Fruit fly (Drosophila melanogaster) whole organism, embryonic: Measurements from ENCODE around the gene gpp.

Experiments
- Blimp-1 ChIP-seq: fragments of 200-800 bp; sonication (Bioruptor generic); optimal IDR thresholded peaks from 3 replicates; lab custom pipeline; 2018; ENCODE audit warnings: missing biosample characterization, missing genetic modification characterization, mild to moderate bottlenecking, moderate library complexity, missing genetic modification reagents
- CG10321 ChIP-seq: fragments of 200-800 bp; sonication (Bioruptor generic); IDR thresholded peaks from 2 replicates; pipeline ENCODE4 v1.3.6; 2022; ENCODE audit warnings: missing biosample characterization, missing genetic modification characterization
- CG11695 ChIP-seq: fragments of 200-800 bp; sonication (Bioruptor generic); IDR thresholded peaks from 3 replicates; pipeline ENCODE4 v1.3.6; 2022; ENCODE audit warnings: missing biosample characterization, missing genetic modification characterization
- CG13775 ChIP-seq: fragments of 200-800 bp; sonication (Bioruptor generic); optimal IDR thresholded peaks from 3 replicates; lab custom pipeline; 2017; ENCODE audit warnings: missing biosample characterization, mild to moderate bottlenecking, missing genetic modification characterization
- CG14014 ChIP-seq: fragments of 200-800 bp; sonication (Bioruptor generic); IDR thresholded peaks from 2 replicates; pipeline ENCODE4 v1.3.6; 2022; ENCODE audit warnings: missing biosample characterization, missing genetic modification characterization
- CG14667 ChIP-seq: fragments of 200-800 bp; sonication (Bioruptor generic); IDR thresholded peaks from 2 replicates; pipeline ENCODE4 v1.3.6; 2022; ENCODE audit warnings: missing biosample characterization, missing genetic modification characterization
- CG16813 ChIP-seq: fragments of 200-800 bp; sonication (Bioruptor generic); IDR thresholded peaks from 3 replicates; pipeline ENCODE4 v1.3.6; 2022; ENCODE audit warnings: missing biosample characterization, missing genetic modification characterization; ENCODE audit not compliant: partially characterized antibody
- CG18476 ChIP-seq: fragments of 200-800 bp; sonication (Bioruptor generic); optimal IDR thresholded peaks from 2 replicates; lab custom pipeline; 2016; ENCODE audit warnings: missing biosample characterization, mild to moderate bottlenecking, missing genetic modification characterization
- CG3065 ChIP-seq: fragments of 200-800 bp; sonication (Bioruptor generic); optimal IDR thresholded peaks from 2 replicates; lab custom pipeline; 2016; ENCODE audit warnings: missing biosample characterization, missing genetic modification characterization
- CG32532 ChIP-seq: fragments of 200-800 bp; sonication (Bioruptor generic); IDR thresholded peaks from 2 replicates; pipeline ENCODE4 v1.3.6; 2022; ENCODE audit warnings: missing biosample characterization, missing genetic modification characterization
- CG42726 ChIP-seq: fragments of 200-800 bp; sonication (Bioruptor generic); IDR thresholded peaks from 2 replicates; pipeline ENCODE4 v1.3.6; 2022; ENCODE audit warnings: missing biosample characterization, missing genetic modification characterization; ENCODE audit not compliant: partially characterized antibody
- CG6272 ChIP-seq: fragments of 200-800 bp; sonication (Bioruptor generic); IDR thresholded peaks from 2 replicates; pipeline ENCODE4 v1.3.6; 2022; ENCODE audit warnings: missing biosample characterization, missing genetic modification characterization
- CG6765 ChIP-seq: fragments of 200-800 bp; sonication (Bioruptor generic); optimal IDR thresholded peaks from 3 replicates; lab custom pipeline; 2017; ENCODE audit warnings: missing biosample characterization, mild to moderate bottlenecking, missing genetic modification characterization
- CG9876 ChIP-seq: fragments of 200-800 bp; sonication (Bioruptor generic); optimal IDR thresholded peaks from 2 replicates; lab custom pipeline; 2016; ENCODE audit warnings: missing biosample characterization, missing genetic modification characterization
- CTCF ChIP-seq: fragments of 200-800 bp; sonication (Bioruptor generic); optimal IDR thresholded peaks from 2 replicates; lab custom pipeline; 2017; ENCODE audit warnings: missing biosample characterization, mild to moderate bottlenecking, missing genetic modification characterization, moderate library complexity
- ERR ChIP-seq: fragments of 200-800 bp; sonication (Bioruptor generic); optimal IDR thresholded peaks from 2 replicates; lab custom pipeline; 2016; ENCODE audit warnings: missing biosample characterization, missing genetic modification characterization
- Ets65A ChIP-seq: fragments of 200-800 bp; sonication (Bioruptor generic); peaks from one replicate; lab custom pipeline; 2016; ENCODE audit warnings: missing biosample characterization, missing genetic modification characterization
- Gsc ChIP-seq: fragments of 200-800 bp; sonication (Bioruptor generic); IDR thresholded peaks from 2 replicates; pipeline ENCODE4 v1.3.6; 2022; ENCODE audit warnings: missing biosample characterization, missing genetic modification characterization
- HLH4C ChIP-seq: fragments of 200-800 bp; sonication (Bioruptor generic); IDR thresholded peaks from 3 replicates; pipeline ENCODE4 v1.3.6; 2022; ENCODE audit warnings: missing biosample characterization, missing genetic modification characterization; ENCODE audit not compliant: partially characterized antibody
- Hsf ChIP-seq: fragments of 200-800 bp; sonication (Bioruptor generic); optimal IDR thresholded peaks from 3 replicates; lab custom pipeline; 2016; ENCODE audit warnings: missing biosample characterization, missing genetic modification characterization
- Lim3 ChIP-seq: fragments of 200-800 bp; sonication (Bioruptor generic); IDR thresholded peaks from 2 replicates; pipeline ENCODE4 v1.3.6; 2022; ENCODE audit warnings: missing biosample characterization, missing genetic modification characterization
- Oaz ChIP-seq: fragments of 200-800 bp; sonication (Bioruptor generic); IDR thresholded peaks from 2 replicates; pipeline ENCODE4 v1.3.6; 2022; ENCODE audit warnings: missing biosample characterization, missing genetic modification characterization
- Ravus ChIP-seq: fragments of 200-800 bp; sonication (Bioruptor generic); IDR thresholded peaks from 2 replicates; pipeline ENCODE4 v1.3.6; 2022; ENCODE audit warnings: missing biosample characterization, missing genetic modification characterization
- TFAM ChIP-seq: fragments of 200-800 bp; sonication (Bioruptor generic); optimal IDR thresholded peaks from 2 replicates; lab custom pipeline; 2017; ENCODE audit warnings: missing biosample characterization, missing genetic modification characterization, inconsistent platforms
- Usf ChIP-seq: fragments of 200-800 bp; sonication (Bioruptor generic); optimal IDR thresholded peaks from 2 replicates; lab custom pipeline; 2017; ENCODE audit warnings: missing genotype, missing biosample characterization, missing genetic modification characterization
- bab2 ChIP-seq: fragments of 200-800 bp; sonication (Bioruptor generic); optimal IDR thresholded peaks from 2 replicates; lab custom pipeline; 2016; ENCODE audit warnings: missing biosample characterization, missing genetic modification characterization
- bigmax ChIP-seq: fragments of 200-800 bp; sonication (Bioruptor generic); optimal IDR thresholded peaks from 2 replicates; lab custom pipeline; 2018; ENCODE audit warnings: missing biosample characterization, mild to moderate bottlenecking, missing genetic modification characterization
- bowl ChIP-seq: fragments of 200-800 bp; sonication (Bioruptor generic); IDR thresholded peaks from 2 replicates; pipeline ENCODE4 v1.3.6; 2022; ENCODE audit warnings: missing biosample characterization, missing genetic modification characterization
- cad ChIP-seq: fragments of >200 bp; optimal IDR thresholded peaks from 2 replicates; lab custom pipeline; 2017; ENCODE audit warnings: missing biosample characterization, missing genetic modification characterization
- chn ChIP-seq: fragments of 200-800 bp; sonication (Bioruptor generic); optimal IDR thresholded peaks from 2 replicates; lab custom pipeline; 2016; ENCODE audit warnings: missing biosample characterization, missing genetic modification characterization
- dan ChIP-seq: fragments of 200-800 bp; sonication (Bioruptor generic); IDR thresholded peaks from 2 replicates; pipeline ENCODE4 v1.3.6; 2022; ENCODE audit warnings: missing biosample characterization, missing genetic modification characterization
- emc ChIP-seq: fragments of 200-800 bp; sonication (Bioruptor generic); optimal IDR thresholded peaks from 2 replicates; lab custom pipeline; 2016; ENCODE audit warnings: missing biosample characterization, missing genetic modification characterization
- ewg ChIP-seq: fragments of 200-800 bp; sonication (Bioruptor generic); optimal IDR thresholded peaks from 3 replicates; lab custom pipeline; 2017; ENCODE audit warnings: mild to moderate bottlenecking, missing biosample characterization, missing genetic modification reagents, missing genetic modification characterization
- exex ChIP-seq: fragments of 200-800 bp; sonication (Bioruptor generic); optimal IDR thresholded peaks from 4 replicates; lab custom pipeline; 2018; ENCODE audit warnings: missing biosample characterization, mild to moderate bottlenecking, missing genetic modification characterization, moderate library complexity
- fd102C ChIP-seq: fragments of 200-800 bp; sonication (Bioruptor generic); optimal IDR thresholded peaks from 2 replicates; lab custom pipeline; 2018; ENCODE audit warnings: missing biosample characterization, mild to moderate bottlenecking, missing genetic modification characterization, moderate library complexity
- gem ChIP-seq: fragments of 200-800 bp; sonication (Bioruptor generic); optimal IDR thresholded peaks from 2 replicates; lab custom pipeline; 2019; ENCODE audit warnings: missing biosample characterization, mild to moderate bottlenecking, missing genetic modification characterization, moderate library complexity
- gfzf ChIP-seq: fragments of 200-800 bp; sonication (Bioruptor generic); optimal IDR thresholded peaks from 2 replicates; lab custom pipeline; 2016; ENCODE audit warnings: missing biosample characterization, mild to moderate bottlenecking, missing genetic modification characterization, moderate library complexity
- ham ChIP-seq: fragments of 200-800 bp; sonication (Bioruptor generic); IDR thresholded peaks from 2 replicates; pipeline ENCODE4 v1.3.6; 2022; ENCODE audit warnings: missing biosample characterization, missing genetic modification characterization
- jigr1 ChIP-seq: fragments of 200-800 bp; sonication (Bioruptor generic); IDR thresholded peaks from 3 replicates; pipeline ENCODE4 v1.3.6; 2022; ENCODE audit warnings: missing biosample characterization, missing genetic modification characterization
- lab ChIP-seq: fragments of 200-800 bp; sonication (Bioruptor generic); optimal IDR thresholded peaks from 3 replicates; lab custom pipeline; 2017; ENCODE audit warnings: missing biosample characterization, missing genetic modification characterization, mild to moderate bottlenecking, moderate library complexity, missing genetic modification reagents
- pan ChIP-seq, 4 experiments: fragments of >200 bp in 3 of 4; fragments of 200-800 bp in 1 of 4; sonication (Bioruptor generic) in 1 of 4; optimal IDR thresholded peaks in 3 of 4; IDR thresholded peaks in 1 of 4; 2 replicates each; pipeline versions ENCODE4 v1.3.6 to Lab custom; 2017 to 2022; ENCODE audit warnings: missing biosample characterization in 2 of 4, missing genetic modification characterization in 2 of 4, mixed read lengths in 1 of 4
- pzg ChIP-seq: fragments of 200-800 bp; sonication (Bioruptor generic); optimal IDR thresholded peaks from 3 replicates; lab custom pipeline; 2018; ENCODE audit warnings: missing biosample characterization, mild to moderate bottlenecking, missing genetic modification characterization, moderate library complexity
- sim ChIP-seq: fragments of 200-800 bp; sonication (Bioruptor generic); IDR thresholded peaks from 2 replicates; pipeline ENCODE4 v1.3.6; 2022; ENCODE audit warnings: missing biosample characterization, missing genetic modification characterization
- slou ChIP-seq: fragments of 200-800 bp; sonication (Bioruptor generic); optimal IDR thresholded peaks from 3 replicates; lab custom pipeline; 2016; ENCODE audit warnings: missing biosample characterization, missing genetic modification characterization
- slp2 ChIP-seq: fragments of 200-800 bp; sonication (Bioruptor generic); optimal IDR thresholded peaks from 2 replicates; lab custom pipeline; 2016; ENCODE audit warnings: missing biosample characterization, missing genetic modification characterization
- tin ChIP-seq: fragments of 200-800 bp; sonication (Bioruptor generic); optimal IDR thresholded peaks from 3 replicates; lab custom pipeline; 2016; ENCODE audit warnings: missing biosample characterization, missing genetic modification characterization
- tna ChIP-seq: fragments of 200-800 bp; sonication (Bioruptor generic); IDR thresholded peaks from 2 replicates; pipeline ENCODE4 v1.3.6; 2022; ENCODE audit warnings: missing biosample characterization, missing genetic modification characterization; ENCODE audit not compliant: partially characterized antibody
- tup ChIP-seq: fragments of 200-800 bp; sonication (Bioruptor generic); optimal IDR thresholded peaks from 2 replicates; lab custom pipeline; 2016; ENCODE audit warnings: missing biosample characterization, mild to moderate bottlenecking, missing genetic modification characterization, moderate library complexity
- yki ChIP-seq: fragments of >200 bp; optimal IDR thresholded peaks from 3 replicates; lab custom pipeline; 2018
- zfh1 ChIP-seq: fragments of 200-800 bp; sonication (Bioruptor generic); IDR thresholded peaks from 3 replicates; pipeline ENCODE4 v1.3.6; 2022; ENCODE audit warnings: missing biosample characterization, missing genetic modification characterization

The gpp gene

dm6 chr3R:6410412-6411225 is 4.0 kb downstream of the gpp start (continued):
- no peak for TF ChIP-seq CG42726 (GFP tag; lab: Robert Waterston, UW)
- TF ChIP-seq dan (GFP tag; lab: Robert Waterston, UW) = no peak
- peak; percentile 61 for TF ChIP-seq CG3065 (GFP tag; lab: Kevin White, UChicago)
- peak; percentile 88 for TF ChIP-seq chn (GFP tag; lab: Kevin White, UChicago)
- TF ChIP-seq Blimp-1 (GFP tag; lab: Kevin White, UChicago) = peak; percentile 78
- TF ChIP-seq gfzf (GFP tag; lab: Kevin White, UChicago) = no peak
- no peak for TF ChIP-seq tna (GFP tag; lab: Robert Waterston, UW)
- TF ChIP-seq CG6765 (GFP tag; lab: Kevin White, UChicago) = peak; percentile 71
- TF ChIP-seq ERR (GFP tag; lab: Kevin White, UChicago) = peak; percentile 41
- TF ChIP-seq lab (GFP tag; lab: Kevin White, UChicago) = peak; percentile 88
- no peak for TF ChIP-seq Gsc (GFP tag; lab: Robert Waterston, UW)
- TF ChIP-seq Hsf = peak; percentile 89
- peak; percentile 86 for TF ChIP-seq Usf
- no peak for TF ChIP-seq bowl
- peak; percentile 72 for TF ChIP-seq CG32532 (GFP tag; lab: Robert Waterston, UW)
- peak; percentile 42; the same call in 1 of the 2 replicates for TF ChIP-seq sim (GFP tag; lab: Robert Waterston, UW)
- no peak for TF ChIP-seq Oaz (GFP tag; lab: Robert Waterston, UW)
- peak; percentile 88 for TF ChIP-seq CG13775
- peak; percentile 81 for TF ChIP-seq CG11695 (GFP tag; lab: Robert Waterston, UW)
- TF ChIP-seq slou (GFP tag; lab: Kevin White, UChicago) = peak; percentile 65
- peak; percentile 80 for TF ChIP-seq CG18476
- no peak for TF ChIP-seq HLH4C (GFP tag; lab: Robert Waterston, UW)
- peak; percentile 46 for TF ChIP-seq CG9876
- peak; percentile 79 for TF ChIP-seq tin (GFP tag; lab: Kevin White, UChicago)
- TF ChIP-seq TFAM (GFP tag; lab: Kevin White, UChicago) = no peak
- no peak for TF ChIP-seq CG16813 (GFP tag; lab: Robert Waterston, UW)
- TF ChIP-seq Ets65A (GFP tag; lab: Kevin White, UChicago) = peak; percentile 96
- peak; percentile 82 for TF ChIP-seq ewg (GFP tag; lab: Kevin White, UChicago)
- TF ChIP-seq tup (GFP tag; lab: Kevin White, UChicago) = no peak
- TF ChIP-seq fd102C = peak; percentile 6
- TF ChIP-seq pzg = no peak
- peak; percentile 71 for TF ChIP-seq CG14014 (GFP tag; lab: Robert Waterston, UW)
- peak; percentile 61; the same call in 1 of the 3 replicates for TF ChIP-seq jigr1 (GFP tag; lab: Robert Waterston, UW)
- TF ChIP-seq ham = 0 out of 2 replicates have a peak, but pooled peaks have one; percentile 57
- peak; percentile 77 for TF ChIP-seq bab2
- peak; percentile 55 for TF ChIP-seq CG10321 (GFP tag; lab: Robert Waterston, UW)
- TF ChIP-seq CTCF = peak; percentile 54
- 0 out of 2 replicates have a peak, but pooled peaks have one; percentile 43 for TF ChIP-seq Lim3 (GFP tag; lab: Robert Waterston, UW)
- peak; percentile 94 for TF ChIP-seq gem (tag; lab: Kevin White, UChicago)
- TF ChIP-seq cad (GFP tag; lab: Kevin White, UChicago) = no peak
- peak; percentile 56 for TF ChIP-seq emc (GFP tag; lab: Kevin White, UChicago)
- TF ChIP-seq CG14667 (GFP tag; lab: Robert Waterston, UW) = peak; percentile 52
- TF ChIP-seq exex (tag; lab: Kevin White, UChicago) = peak; percentile 47
- TF ChIP-seq CG6272 (GFP tag; lab: Robert Waterston, UW) = peak; percentile 42; the same call in 1 of the 2 replicates
- peak; percentile 38; the same call in 2 of the 3 replicates for TF ChIP-seq zfh1 (GFP tag; lab: Robert Waterston, UW)
- TF ChIP-seq pan (optimal IDR thresholded peaks at IDR 0.05; lab: Kevin White, UChicago) = no peak
- TF ChIP-seq pan (GFP tag; optimal IDR thresholded peaks at IDR 0.05 in 1 of 2, IDR thresholded peaks at IDR 0.05 in 1 of 2) = peak in 1 of 2 experiments; percentile 79
- peak; percentile 41 for TF ChIP-seq yki (lab: Kevin White, UChicago)
- TF ChIP-seq slp2 (GFP tag; lab: Kevin White, UChicago) = peak; percentile 53
- no peak for TF ChIP-seq bigmax (GFP tag; lab: Kevin White, UChicago)
- TF ChIP-seq Ravus (GFP tag; lab: Robert Waterston, UW) = no peak; the same call in 1 of the 2 replicates
